Worm (Caenorhabditis elegans): ENCODE data around the gene F11D5.7.

DNA sequence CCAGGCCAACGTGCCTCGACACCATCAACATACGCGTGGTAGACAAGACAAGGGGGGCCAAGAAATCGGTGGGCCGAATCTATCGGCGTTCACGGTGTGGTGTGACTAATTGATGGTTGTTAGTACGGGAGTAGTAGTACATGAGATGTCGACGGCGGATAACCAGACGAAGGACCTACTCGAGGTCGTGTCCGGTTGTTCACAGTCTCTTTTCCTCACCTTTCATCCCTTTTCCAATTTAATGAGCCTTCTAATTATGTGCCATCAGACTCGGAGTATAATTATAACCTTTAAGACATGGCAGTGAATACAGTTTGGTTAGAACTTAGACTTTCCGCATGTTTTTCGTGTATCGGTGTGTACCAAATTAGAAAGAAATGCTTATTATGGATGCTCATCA is 6.5 kb downstream of the F11D5.7 start:
- TF ChIP-seq snpc-4 (tag; optimal IDR thresholded peaks at IDR 0.05) (no peak), elt-1 (tag; optimal IDR thresholded peaks at IDR 0.05) (no peak), egl-27 (tag; optimal IDR thresholded peaks at IDR 0.05) (no peak), hmg-11 (tag; optimal IDR thresholded peaks at IDR 0.05) (no peak), aly-2 (tag; optimal IDR thresholded peaks at IDR 0.05) (no peak)
